Fruit fly (Drosophila melanogaster): ENCODE measurements around the gene CG18095.

DNA sequence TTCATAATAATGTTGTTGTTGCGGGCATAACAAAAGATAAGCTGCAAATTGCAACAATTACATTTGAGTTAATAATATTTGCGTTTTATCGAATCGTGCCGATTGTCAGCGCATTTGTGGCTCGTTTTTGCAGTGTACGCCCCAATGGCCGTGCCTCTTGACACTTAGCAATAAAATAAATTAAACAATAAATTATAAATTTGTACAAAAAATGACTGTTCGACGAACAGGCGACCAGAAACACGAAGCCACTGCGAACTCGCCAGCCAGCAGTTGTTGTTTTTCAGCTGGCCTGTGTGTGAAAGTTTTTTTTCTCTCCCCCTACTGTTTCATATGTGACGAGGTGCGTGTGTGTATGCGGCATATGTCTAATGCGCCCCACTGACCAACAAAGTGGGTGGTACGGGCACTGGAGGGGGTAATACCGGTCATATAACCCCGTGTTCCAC, 5.8 kb downstream of the CG18095 start:
- TF ChIP-seq usp (GFP tag; optimal IDR thresholded peaks at IDR 0.05) = no peak
- no peak for TF ChIP-seq psq (optimal IDR thresholded peaks at IDR 0.05)
- TF ChIP-seq pan (optimal IDR thresholded peaks at IDR 0.05) = no peak
- no peak for TF ChIP-seq Dll (optimal IDR thresholded peaks at IDR 0.05)
- TF ChIP-seq CG8478 (optimal IDR thresholded peaks at IDR 0.05) = no peak
- no peak for TF ChIP-seq EcR (GFP tag; optimal IDR thresholded peaks at IDR 0.05)

All from whole organism.